Worm (Caenorhabditis elegans) whole organism, L2 larva: ENCODE data around the gene T28H11.7.

Source experiments
- sem-4 ChIP-seq: fragments of 150-350 bp; optimal IDR thresholded peaks from 2 replicates; lab custom pipeline; 2014; ENCODE audit warnings: missing biosample characterization, missing genetic modification reagents, missing genetic modification characterization
- snpc-4 ChIP-seq: fragments of 150-350 bp; optimal IDR thresholded peaks from 2 replicates; lab custom pipeline; 2014; ENCODE audit warnings: missing biosample characterization, missing genetic modification characterization
- ztf-11 ChIP-seq: sonication (generic microtip); optimal IDR thresholded peaks from 2 replicates; lab custom pipeline; 2017; ENCODE audit warnings: missing biosample characterization, missing genetic modification characterization

- TF ChIP-seq sem-4 (tag; lab: Kevin White, UChicago) = no peak
- TF ChIP-seq ztf-11 = no peak
- no peak for TF ChIP-seq snpc-4 (tag; lab: Kevin White, UChicago)
These were observed 8.6 kb downstream of the T28H11.7 start, which contains the start of gene srm-2 for ce11 chrIV:5008378-5008777.
